Fruit fly (Drosophila melanogaster) Kc167 (cell line): ENCODE results near the gene CG42272.

Source experiments
- h ChIP-seq: fragments of >200 bp; optimal IDR thresholded peaks from 3 replicates; lab custom pipeline; 2018; ENCODE audit warnings: missing external identifiers
- ttk ChIP-seq: sonication (Bioruptor generic); optimal IDR thresholded peaks from 2 replicates; lab custom pipeline; 2017; ENCODE audit warnings: missing external identifiers

- TF ChIP-seq ttk (lab: Kevin White, UChicago) (no peak), h (lab: Kevin White, UChicago) (no peak)
Measured at dm6 chr3L:5802063-5802531, 736 bp upstream of the CG42272 start.
